Fruit fly (Drosophila melanogaster) whole organism, embryonic: Measurements from ENCODE around the gene CG10140.
A peak's percentile ranks its signal among the peaks of the same experiment; 100 is the strongest.

Experiments
- ATbp ChIP-seq: fragments of 200-800 bp; sonication (Bioruptor generic); optimal IDR thresholded peaks from 2 replicates; lab custom pipeline; 2017; ENCODE audit warnings: missing biosample characterization, mild to moderate bottlenecking, missing genetic modification characterization, missing genetic modification reagents
- Abd-B ChIP-seq: fragments of 200-800 bp; sonication (Bioruptor generic); optimal IDR thresholded peaks from 2 replicates; lab custom pipeline; 2018; ENCODE audit warnings: missing biosample characterization, mild to moderate bottlenecking, missing genetic modification characterization, moderate library complexity
- CG10462 ChIP-seq: fragments of 200-800 bp; sonication (Bioruptor generic); optimal IDR thresholded peaks from 2 replicates; lab custom pipeline; 2016; ENCODE audit warnings: missing biosample characterization, missing genetic modification characterization
- CG10959 ChIP-seq: fragments of 200-800 bp; sonication (Bioruptor generic); IDR thresholded peaks from 2 replicates; pipeline ENCODE4 v1.3.6; 2022; ENCODE audit warnings: missing biosample characterization, missing genetic modification characterization
- CG12104 ChIP-seq: fragments of 200-800 bp; sonication (Bioruptor generic); optimal IDR thresholded peaks from 3 replicates; lab custom pipeline; 2016; ENCODE audit warnings: missing biosample characterization, missing genetic modification characterization
- CG12155 ChIP-seq: fragments of 200-800 bp; sonication (Bioruptor generic); optimal IDR thresholded peaks from 3 replicates; lab custom pipeline; 2016; ENCODE audit warnings: missing biosample characterization, missing genetic modification characterization
- CG13287 ChIP-seq: fragments of 200-800 bp; sonication (Bioruptor generic); IDR thresholded peaks from 2 replicates; pipeline ENCODE4 v1.3.6; 2022; ENCODE audit warnings: missing biosample characterization, missing genetic modification characterization; ENCODE audit not compliant: partially characterized antibody
- CG1603 ChIP-seq: fragments of 200-800 bp; sonication (Bioruptor generic); optimal IDR thresholded peaks from 2 replicates; lab custom pipeline; 2019; ENCODE audit warnings: missing biosample characterization, mild to moderate bottlenecking, missing genetic modification characterization, moderate library complexity
- CG17829 ChIP-seq: fragments of 200-800 bp; optimal IDR thresholded peaks from 2 replicates; lab custom pipeline; 2019; ENCODE audit warnings: missing biosample characterization, mild to moderate bottlenecking, missing genetic modification characterization, moderate library complexity
- CG30020 ChIP-seq: fragments of 200-800 bp; optimal IDR thresholded peaks from 2 replicates; lab custom pipeline; 2019; ENCODE audit warnings: missing biosample characterization, mild to moderate bottlenecking, missing genetic modification characterization, moderate library complexity
- CG30403 ChIP-seq: fragments of 200-800 bp; sonication (Bioruptor generic); optimal IDR thresholded peaks from 3 replicates; lab custom pipeline; 2016; ENCODE audit warnings: missing biosample characterization, missing genetic modification characterization
- CG3163 ChIP-seq: fragments of 200-800 bp; sonication (Bioruptor generic); optimal IDR thresholded peaks from 3 replicates; lab custom pipeline; 2016; ENCODE audit warnings: missing biosample characterization, missing genetic modification characterization
- CG4404 ChIP-seq: fragments of 200-800 bp; sonication (Bioruptor generic); IDR thresholded peaks from 2 replicates; pipeline ENCODE4 v1.3.6; 2022; ENCODE audit warnings: missing biosample characterization, missing genetic modification characterization
- CG5180 ChIP-seq: fragments of 200-800 bp; sonication (Bioruptor generic); optimal IDR thresholded peaks from 3 replicates; lab custom pipeline; 2017; ENCODE audit warnings: missing biosample characterization, missing genetic modification characterization, mild to moderate bottlenecking, moderate library complexity, missing genetic modification reagents
- CG7786 ChIP-seq: fragments of 200-800 bp; sonication (Bioruptor generic); optimal IDR thresholded peaks from 2 replicates; lab custom pipeline; 2016; ENCODE audit warnings: missing biosample characterization, missing genetic modification characterization
- CG8089 ChIP-seq: fragments of 200-800 bp; sonication (Bioruptor generic); optimal IDR thresholded peaks from 3 replicates; lab custom pipeline; 2016; ENCODE audit warnings: missing biosample characterization, missing genetic modification characterization
- CG8388 ChIP-seq: fragments of 200-800 bp; sonication (Bioruptor generic); optimal IDR thresholded peaks from 2 replicates; lab custom pipeline; 2019; ENCODE audit warnings: missing biosample characterization, mild to moderate bottlenecking, missing genetic modification characterization, moderate library complexity
- CG9932 ChIP-seq: fragments of 200-800 bp; sonication (Bioruptor generic); IDR thresholded peaks from 2 replicates; pipeline ENCODE4 v1.3.6; 2022; ENCODE audit warnings: missing biosample characterization, missing genetic modification characterization
- Chrac-16 ChIP-seq: fragments of 200-800 bp; sonication (Bioruptor generic); optimal IDR thresholded peaks from 3 replicates; lab custom pipeline; 2016; ENCODE audit warnings: missing biosample characterization, missing genetic modification characterization
- Deaf1 ChIP-seq: fragments of 200-800 bp; optimal IDR thresholded peaks from 3 replicates; lab custom pipeline; 2019; ENCODE audit warnings: missing biosample characterization, mild to moderate bottlenecking, missing genetic modification characterization, moderate library complexity
- Ets65A ChIP-seq: fragments of 200-800 bp; sonication (Bioruptor generic); peaks from one replicate; lab custom pipeline; 2016; ENCODE audit warnings: missing biosample characterization, missing genetic modification characterization
- GATAe ChIP-seq: fragments of 200-800 bp; sonication (Bioruptor generic); conservative IDR thresholded peaks from 2 replicates; pipeline ENCODE4 v1.3.6; 2022; ENCODE audit warnings: missing biosample characterization, missing genetic modification characterization
- H15 ChIP-seq: fragments of 200-800 bp; sonication (Bioruptor generic); IDR thresholded peaks from 3 replicates; pipeline ENCODE4 v1.3.6; 2022; ENCODE audit warnings: missing biosample characterization, missing genetic modification characterization
- Jarid2 ChIP-seq: fragments of 200-800 bp; sonication (Bioruptor generic); optimal IDR thresholded peaks from 3 replicates; lab custom pipeline; 2017; ENCODE audit warnings: mild to moderate bottlenecking, missing biosample characterization, missing genetic modification reagents, missing genetic modification characterization
- Nf-YB ChIP-seq: fragments of 200-800 bp; sonication (Bioruptor generic); optimal IDR thresholded peaks from 3 replicates; lab custom pipeline; 2019; ENCODE audit warnings: missing biosample characterization, mild to moderate bottlenecking, missing genetic modification characterization, moderate library complexity
- Nf-YC ChIP-seq: fragments of 200-800 bp; optimal IDR thresholded peaks from 3 replicates; lab custom pipeline; 2019; ENCODE audit warnings: missing biosample characterization, mild to moderate bottlenecking, missing genetic modification characterization, moderate library complexity
- Sox100B ChIP-seq: fragments of 200-800 bp; sonication (Bioruptor generic); optimal IDR thresholded peaks from 3 replicates; lab custom pipeline; 2018; ENCODE audit warnings: missing biosample characterization, mild to moderate bottlenecking, missing genetic modification characterization
- Tbp ChIP-seq: fragments of >200 bp; optimal IDR thresholded peaks from 2 replicates; lab custom pipeline; 2018; ENCODE audit warnings: missing biosample characterization, missing genetic modification characterization
- Trl ChIP-seq, 3 experiments: fragments of >200 bp in 2 of 3; fragments of 200-800 bp in 1 of 3; sonication (Bioruptor generic) in 1 of 3; optimal IDR thresholded peaks; 2 replicates in 1 of 3; 3 replicates in 2 of 3; lab custom pipeline; 2016 to 2017; ENCODE audit warnings: missing biosample characterization in 1 of 3, missing genetic modification characterization in 1 of 3
- Xrp1 ChIP-seq: fragments of 200-800 bp; sonication (Bioruptor generic); IDR thresholded peaks from 2 replicates; pipeline ENCODE4 v1.3.6; 2022; ENCODE audit warnings: missing biosample characterization, missing genetic modification characterization
- al ChIP-seq: fragments of 200-800 bp; sonication (Bioruptor generic); IDR thresholded peaks from 2 replicates; pipeline ENCODE4 v1.3.6; 2022; ENCODE audit warnings: missing biosample characterization, missing genetic modification characterization
- bigmax ChIP-seq: fragments of 200-800 bp; sonication (Bioruptor generic); optimal IDR thresholded peaks from 2 replicates; lab custom pipeline; 2018; ENCODE audit warnings: missing biosample characterization, mild to moderate bottlenecking, missing genetic modification characterization
- cg ChIP-seq: fragments of 200-800 bp; sonication (Bioruptor generic); optimal IDR thresholded peaks from 3 replicates; lab custom pipeline; 2019; ENCODE audit warnings: missing biosample characterization, mild to moderate bottlenecking, missing genetic modification characterization, moderate library complexity
- ci ChIP-seq: fragments of 200-800 bp; sonication (Bioruptor generic); IDR thresholded peaks from 3 replicates; pipeline ENCODE4 v1.3.6; 2022; ENCODE audit warnings: missing biosample characterization, missing genetic modification characterization
- dysf ChIP-seq: fragments of 200-800 bp; sonication (Bioruptor generic); IDR thresholded peaks from 3 replicates; pipeline ENCODE4 v1.3.6; 2022; ENCODE audit warnings: missing biosample characterization, missing genetic modification characterization
- ewg ChIP-seq: fragments of 200-800 bp; sonication (Bioruptor generic); optimal IDR thresholded peaks from 3 replicates; lab custom pipeline; 2017; ENCODE audit warnings: mild to moderate bottlenecking, missing biosample characterization, missing genetic modification reagents, missing genetic modification characterization
- gem ChIP-seq: fragments of 200-800 bp; sonication (Bioruptor generic); optimal IDR thresholded peaks from 2 replicates; lab custom pipeline; 2019; ENCODE audit warnings: missing biosample characterization, mild to moderate bottlenecking, missing genetic modification characterization, moderate library complexity
- kni ChIP-seq: fragments of 200-800 bp; sonication (Bioruptor generic); optimal IDR thresholded peaks from 3 replicates; lab custom pipeline; 2017; ENCODE audit warnings: mild to moderate bottlenecking, missing biosample characterization, missing genetic modification reagents, missing genetic modification characterization
- mld ChIP-seq: fragments of 200-800 bp; sonication (Bioruptor generic); IDR thresholded peaks from 3 replicates; pipeline ENCODE4 v1.3.6; 2022; ENCODE audit warnings: missing biosample characterization, missing genetic modification characterization; ENCODE audit not compliant: partially characterized antibody
- nom ChIP-seq: fragments of 200-800 bp; sonication (Bioruptor generic); optimal IDR thresholded peaks from 2 replicates; lab custom pipeline; 2017; ENCODE audit warnings: missing biosample characterization, missing genetic modification characterization, mild to moderate bottlenecking, moderate library complexity, missing genetic modification reagents
- pho ChIP-seq: fragments of 200-800 bp; sonication (Bioruptor generic); optimal IDR thresholded peaks from 2 replicates; lab custom pipeline; 2016; ENCODE audit warnings: missing biosample characterization, missing genetic modification characterization
- sens ChIP-seq: fragments of 200-800 bp; sonication (Bioruptor generic); peaks from one replicate; lab custom pipeline; 2016; ENCODE audit warnings: missing biosample characterization, missing genetic modification characterization
- sima ChIP-seq: fragments of 200-800 bp; sonication (Bioruptor generic); optimal IDR thresholded peaks from 2 replicates; lab custom pipeline; 2016; ENCODE audit warnings: missing biosample characterization, missing genetic modification characterization
- so ChIP-seq: fragments of 200-800 bp; sonication (Bioruptor generic); IDR thresholded peaks from 3 replicates; pipeline ENCODE4 v1.3.6; 2022; ENCODE audit warnings: missing biosample characterization, missing genetic modification characterization
- sqz ChIP-seq: fragments of 200-800 bp; sonication (Bioruptor generic); optimal IDR thresholded peaks from 3 replicates; lab custom pipeline; 2018; ENCODE audit warnings: missing biosample characterization, mild to moderate bottlenecking, missing genetic modification characterization
- tgo ChIP-seq: fragments of 200-800 bp; sonication (Bioruptor generic); IDR thresholded peaks from 3 replicates; pipeline ENCODE4 v1.3.6; 2022; ENCODE audit warnings: missing biosample characterization, missing genetic modification characterization
- tin ChIP-seq: fragments of 200-800 bp; sonication (Bioruptor generic); optimal IDR thresholded peaks from 3 replicates; lab custom pipeline; 2016; ENCODE audit warnings: missing biosample characterization, missing genetic modification characterization

The CG10140 gene

dm6 chr3L:13403141-13403867, 37.0 kb downstream of the CG10140 start (continued):
- peak; percentile 19 for TF ChIP-seq CG30403 (GFP tag; lab: Kevin White, UChicago)
- TF ChIP-seq tgo (GFP tag; lab: Robert Waterston, UW): no peak
- TF ChIP-seq bigmax (GFP tag; lab: Kevin White, UChicago): no peak
- peak; percentile 10 for TF ChIP-seq tin (GFP tag; lab: Kevin White, UChicago)
- TF ChIP-seq gem: peak; percentile 60
- TF ChIP-seq Abd-B: peak; percentile 6

DNA sequence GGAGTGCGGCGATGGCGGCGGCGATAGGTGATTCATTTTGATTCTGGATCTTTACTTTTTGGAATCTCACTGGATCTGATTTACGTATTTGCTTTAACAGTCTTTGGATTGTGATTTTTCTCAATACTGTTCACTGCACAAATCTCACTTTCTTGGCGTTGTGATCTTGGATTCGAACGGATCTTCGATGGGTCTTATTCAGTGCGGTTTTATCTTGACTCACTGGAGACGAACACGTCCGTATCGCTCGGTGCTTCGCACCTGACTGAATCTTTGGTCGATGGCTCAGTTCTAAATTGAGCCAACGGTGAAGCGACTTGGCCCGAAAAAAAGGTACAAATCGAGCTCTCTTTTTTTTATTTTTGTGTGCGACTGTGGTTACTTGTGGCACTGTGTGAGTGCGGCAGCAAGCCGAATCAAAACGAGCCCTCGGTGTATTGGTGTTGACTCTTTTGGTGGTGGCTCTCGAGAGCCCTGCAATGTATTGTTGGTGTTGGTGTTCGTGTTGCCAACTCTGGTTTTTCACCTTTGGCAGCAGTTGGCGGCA, 39.3 kb downstream of the CG10140 start, which contains the start of gene sens:
TSS of gene sens (minus strand) at position 254 of the 547 bp plus-strand sequence.
- no peak for TF ChIP-seq H15
- peak; percentile 45 for TF ChIP-seq kni (GFP tag; lab: Kevin White, UChicago)
- no peak for TF ChIP-seq CG9932 (GFP tag; lab: Robert Waterston, UW)
- TF ChIP-seq GATAe (GFP tag; lab: Robert Waterston, UW): no peak
- no peak for TF ChIP-seq ci
- peak; percentile 64 for TF ChIP-seq CG17829 (tag; lab: Kevin White, UChicago)
- peak in 1 of 2 experiments; percentile 11 for TF ChIP-seq Trl (optimal IDR thresholded peaks at IDR 0.05; lab: Kevin White, UChicago)
- no peak for TF ChIP-seq Trl (GFP tag; optimal IDR thresholded peaks at IDR 0.05; lab: Kevin White, UChicago)
- no peak for TF ChIP-seq CG8089 (GFP tag; lab: Kevin White, UChicago)
- peak; percentile 81 for TF ChIP-seq Jarid2 (GFP tag; lab: Kevin White, UChicago)
- no peak for TF ChIP-seq CG12104 (GFP tag; lab: Kevin White, UChicago)
- TF ChIP-seq nom (GFP tag; lab: Kevin White, UChicago): peak; percentile 35
- peak; percentile 93 for TF ChIP-seq sens (GFP tag; lab: Kevin White, UChicago)
- TF ChIP-seq CG7786: no peak
- no peak for TF ChIP-seq CG30020
- no peak for TF ChIP-seq dysf (GFP tag; lab: Robert Waterston, UW)
- peak; percentile 87 for TF ChIP-seq Nf-YC (tag; lab: Kevin White, UChicago)
- TF ChIP-seq al (GFP tag; lab: Robert Waterston, UW): no peak
- peak; percentile 82 for TF ChIP-seq cg (GFP tag; lab: Kevin White, UChicago)
- TF ChIP-seq so (GFP tag; lab: Robert Waterston, UW): no peak
- TF ChIP-seq Tbp (GFP tag; lab: Kevin White, UChicago): no peak
- peak; percentile 49 for TF ChIP-seq CG8388 (GFP tag; lab: Kevin White, UChicago)
- peak; percentile 59 for TF ChIP-seq Deaf1 (tag; lab: Kevin White, UChicago)
- peak; percentile 92 for TF ChIP-seq Nf-YB (GFP tag; lab: Kevin White, UChicago)
- TF ChIP-seq sqz (GFP tag; lab: Kevin White, UChicago): peak; percentile 65
- peak; percentile 7 for TF ChIP-seq CG5180 (GFP tag; lab: Kevin White, UChicago)
- no peak for TF ChIP-seq mld (GFP tag; lab: Robert Waterston, UW)

DNA sequence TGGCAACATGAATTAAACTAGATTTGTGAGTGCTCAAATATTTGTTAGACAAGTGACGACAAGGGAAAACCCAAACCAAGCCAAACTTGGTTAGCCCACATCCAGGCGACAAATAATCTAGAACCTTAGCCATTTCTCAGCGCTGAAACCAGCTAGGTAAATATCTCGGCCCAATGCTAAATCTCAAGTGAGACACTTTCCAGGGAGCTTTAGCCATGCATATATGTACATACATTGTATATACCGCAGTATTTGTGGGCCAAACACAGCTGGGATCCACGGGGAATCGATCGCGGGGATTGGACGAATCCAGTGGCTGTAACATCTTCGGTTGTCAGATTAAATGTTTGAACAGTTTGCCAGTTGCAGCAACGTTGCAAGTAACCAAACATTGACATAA, 42.6 kb downstream of the CG10140 start:
- TF ChIP-seq CG13287 (GFP tag; lab: Robert Waterston, UW): no peak
- peak; percentile 91 for TF ChIP-seq sens (GFP tag; lab: Kevin White, UChicago)
- TF ChIP-seq Ets65A: peak; percentile 35
- no peak for TF ChIP-seq CG10462
- peak; percentile 25 for TF ChIP-seq CG1603 (tag; lab: Kevin White, UChicago)
- TF ChIP-seq CG12155 (GFP tag; lab: Kevin White, UChicago): no peak
- no peak for TF ChIP-seq sima (GFP tag; lab: Kevin White, UChicago)
- TF ChIP-seq Sox100B (GFP tag; lab: Kevin White, UChicago): no peak
- TF ChIP-seq CG3163: no peak
- TF ChIP-seq Xrp1 (GFP tag; lab: Robert Waterston, UW): no peak
- no peak for TF ChIP-seq dysf (GFP tag; lab: Robert Waterston, UW)
- no peak for TF ChIP-seq Chrac-16 (GFP tag; lab: Kevin White, UChicago)
- no peak for TF ChIP-seq ewg (GFP tag; lab: Kevin White, UChicago)
- TF ChIP-seq CG4404 (GFP tag; lab: Robert Waterston, UW): no peak
- peak; percentile 26 for TF ChIP-seq ATbp (GFP tag; lab: Kevin White, UChicago)
- TF ChIP-seq CG10959 (GFP tag; lab: Robert Waterston, UW): no peak
- TF ChIP-seq pho (GFP tag; lab: Kevin White, UChicago): no peak
